Fruit fly (Drosophila melanogaster) whole organism, prepupa: ENCODE measurements around the gene CG44837.

ENCODE experiments used
- CG10631 ChIP-seq: fragments of 200-800 bp; sonication (Bioruptor generic); optimal IDR thresholded peaks from 2 replicates; lab custom pipeline; 2016; ENCODE audit warnings: missing biosample characterization, missing genetic modification characterization
- CG10669 ChIP-seq: fragments of 200-800 bp; sonication (Bioruptor generic); optimal IDR thresholded peaks from 3 replicates; lab custom pipeline; 2018; ENCODE audit warnings: missing biosample characterization, mild to moderate bottlenecking, missing genetic modification characterization, moderate library complexity
- CG11294 ChIP-seq: fragments of 200-800 bp; sonication (Bioruptor generic); IDR thresholded peaks from 2 replicates; pipeline ENCODE4 v1.3.6; 2022; ENCODE audit warnings: missing biosample characterization, missing genetic modification characterization
- CG11902 ChIP-seq: fragments of 200-800 bp; sonication (Bioruptor generic); optimal IDR thresholded peaks from 3 replicates; lab custom pipeline; 2016; ENCODE audit warnings: missing biosample characterization, missing genetic modification characterization
- CG15336 ChIP-seq: fragments of 200-800 bp; sonication (Bioruptor generic); IDR thresholded peaks from 2 replicates; pipeline ENCODE4 v1.3.6; 2022; ENCODE audit warnings: missing biosample characterization, missing genetic modification characterization
- CG1621 ChIP-seq: fragments of 200-800 bp; sonication (Bioruptor generic); optimal IDR thresholded peaks from 3 replicates; lab custom pipeline; 2018; ENCODE audit warnings: missing biosample characterization, mild to moderate bottlenecking, missing genetic modification characterization
- CG3032 ChIP-seq: fragments of 200-800 bp; optimal IDR thresholded peaks from 2 replicates; lab custom pipeline; 2019; ENCODE audit warnings: missing biosample characterization, mild to moderate bottlenecking, missing genetic modification characterization, moderate library complexity
- CG32006 ChIP-seq: fragments of 200-800 bp; sonication (Bioruptor generic); optimal IDR thresholded peaks from 3 replicates; lab custom pipeline; 2017; ENCODE audit warnings: missing biosample characterization, mild to moderate bottlenecking, missing genetic modification characterization
- CG4318 ChIP-seq: fragments of 200-800 bp; sonication (Bioruptor generic); optimal IDR thresholded peaks from 3 replicates; lab custom pipeline; 2017; ENCODE audit warnings: missing biosample characterization, mild to moderate bottlenecking, missing genetic modification characterization
- CG6163 ChIP-seq: fragments of 200-800 bp; sonication (Bioruptor generic); IDR thresholded peaks from 3 replicates; pipeline ENCODE4 v1.3.6; 2022; ENCODE audit warnings: missing biosample characterization, missing genetic modification characterization
- CG6276 ChIP-seq: fragments of 200-800 bp; sonication (Bioruptor generic); optimal IDR thresholded peaks from 2 replicates; lab custom pipeline; 2017; ENCODE audit warnings: missing biosample characterization, mild to moderate bottlenecking, missing genetic modification characterization
- CG6808 ChIP-seq: fragments of 200-800 bp; sonication (Bioruptor generic); optimal IDR thresholded peaks from 3 replicates; lab custom pipeline; 2017; ENCODE audit warnings: missing biosample characterization, missing genetic modification characterization, mild to moderate bottlenecking, moderate library complexity, missing genetic modification reagents
- CG6854 ChIP-seq: fragments of 200-800 bp; sonication (Bioruptor generic); optimal IDR thresholded peaks from 2 replicates; lab custom pipeline; 2017; ENCODE audit warnings: missing biosample characterization, mild to moderate bottlenecking, missing genetic modification characterization
- CG7368 ChIP-seq: fragments of 200-800 bp; sonication (Bioruptor generic); optimal IDR thresholded peaks from 3 replicates; lab custom pipeline; 2016; ENCODE audit warnings: missing biosample characterization, missing genetic modification characterization
- CG8319 ChIP-seq: fragments of 200-800 bp; sonication (Bioruptor generic); optimal IDR thresholded peaks from 3 replicates; lab custom pipeline; 2016; ENCODE audit warnings: missing biosample characterization, missing genetic modification characterization
- CG8632 ChIP-seq: fragments of 200-800 bp; sonication (Bioruptor generic); optimal IDR thresholded peaks from 3 replicates; lab custom pipeline; 2016; ENCODE audit warnings: missing biosample characterization, missing genetic modification characterization
- CG9139 ChIP-seq: fragments of 200-800 bp; sonication (Bioruptor generic); optimal IDR thresholded peaks from 3 replicates; lab custom pipeline; 2017; ENCODE audit warnings: missing biosample characterization, mild to moderate bottlenecking, missing genetic modification characterization
- Eip75B ChIP-seq: fragments of 200-800 bp; sonication (Bioruptor generic); optimal IDR thresholded peaks from 3 replicates; lab custom pipeline; 2016; ENCODE audit warnings: missing biosample characterization, missing genetic modification characterization
- Eip78C ChIP-seq: fragments of 200-800 bp; sonication (Bioruptor generic); peaks from one replicate; lab custom pipeline; 2016; ENCODE audit warnings: missing biosample characterization, missing genetic modification characterization
- Eip93F ChIP-seq: fragments of 200-800 bp; sonication (Bioruptor generic); optimal IDR thresholded peaks from 2 replicates; lab custom pipeline; 2016; ENCODE audit warnings: missing biosample characterization, mild to moderate bottlenecking, missing genetic modification characterization
- Ets21C ChIP-seq: fragments of 200-800 bp; sonication (Bioruptor generic); optimal IDR thresholded peaks from 3 replicates; lab custom pipeline; 2016; ENCODE audit warnings: missing biosample characterization, missing genetic modification characterization
- Ets96B ChIP-seq: fragments of 200-800 bp; optimal IDR thresholded peaks from 2 replicates; lab custom pipeline; 2019; ENCODE audit warnings: missing biosample characterization, mild to moderate bottlenecking, missing genetic modification characterization, moderate library complexity
- Gug ChIP-seq: fragments of 200-800 bp; sonication (Bioruptor generic); IDR thresholded peaks from 2 replicates; pipeline ENCODE4 v1.3.6; 2022; ENCODE audit warnings: missing biosample characterization, missing genetic modification characterization
- Hr38 ChIP-seq: sonication (Bioruptor generic); optimal IDR thresholded peaks from 2 replicates; lab custom pipeline; 2016; ENCODE audit warnings: missing biosample characterization, missing genetic modification characterization
- Hr4 ChIP-seq: fragments of 200-800 bp; sonication (Bioruptor generic); optimal IDR thresholded peaks from 3 replicates; lab custom pipeline; 2016; ENCODE audit warnings: missing biosample characterization, missing genetic modification characterization
- Met ChIP-seq: fragments of 200-800 bp; sonication (Bioruptor generic); optimal IDR thresholded peaks from 3 replicates; lab custom pipeline; 2016; ENCODE audit warnings: missing biosample characterization, missing genetic modification characterization
- OdsH ChIP-seq: fragments of 200-800 bp; sonication (Bioruptor generic); optimal IDR thresholded peaks from 3 replicates; lab custom pipeline; 2016; ENCODE audit warnings: missing biosample characterization, missing genetic modification characterization
- Smox ChIP-seq: fragments of 200-800 bp; sonication (Bioruptor generic); optimal IDR thresholded peaks from 3 replicates; lab custom pipeline; 2016; ENCODE audit warnings: missing biosample characterization, missing genetic modification characterization
- Sox102F ChIP-seq: fragments of 200-800 bp; sonication (Bioruptor generic); optimal IDR thresholded peaks from 2 replicates; lab custom pipeline; 2016; ENCODE audit warnings: missing biosample characterization, mild to moderate bottlenecking, missing genetic modification characterization
- Sox14 ChIP-seq: fragments of 200-800 bp; sonication (Bioruptor generic); optimal IDR thresholded peaks from 3 replicates; lab custom pipeline; 2016; ENCODE audit warnings: missing biosample characterization, missing genetic modification characterization
- Sox15 ChIP-seq: fragments of 200-800 bp; sonication (Bioruptor generic); optimal IDR thresholded peaks from 3 replicates; lab custom pipeline; 2016; ENCODE audit warnings: missing biosample characterization, missing genetic modification characterization
- achi ChIP-seq: fragments of 200-800 bp; sonication (Bioruptor generic); optimal IDR thresholded peaks from 3 replicates; lab custom pipeline; 2016; ENCODE audit warnings: missing biosample characterization, missing genetic modification characterization
- acj6 ChIP-seq: fragments of 200-800 bp; sonication (Bioruptor generic); optimal IDR thresholded peaks from 3 replicates; lab custom pipeline; 2016; ENCODE audit warnings: missing biosample characterization, missing genetic modification characterization
- cyc ChIP-seq: fragments of 200-800 bp; sonication (Bioruptor generic); optimal IDR thresholded peaks from 3 replicates; lab custom pipeline; 2016; ENCODE audit warnings: missing biosample characterization, missing genetic modification characterization
- dsx ChIP-seq: fragments of 200-800 bp; optimal IDR thresholded peaks from 3 replicates; lab custom pipeline; 2019; ENCODE audit warnings: missing biosample characterization, mild to moderate bottlenecking, missing genetic modification characterization, moderate library complexity; ENCODE audit not compliant: poor library complexity, severe bottlenecking
- eg ChIP-seq: fragments of 200-800 bp; sonication (Bioruptor generic); IDR thresholded peaks from 3 replicates; pipeline ENCODE4 v1.3.6; 2022; ENCODE audit warnings: missing biosample characterization, missing genetic modification characterization
- esn ChIP-seq: fragments of 200-800 bp; sonication (Bioruptor generic); optimal IDR thresholded peaks from 2 replicates; lab custom pipeline; 2016; ENCODE audit warnings: missing biosample characterization, mild to moderate bottlenecking, missing genetic modification characterization, moderate library complexity
- fd59A ChIP-seq: fragments of 200-800 bp; sonication (Bioruptor generic); optimal IDR thresholded peaks from 2 replicates; lab custom pipeline; 2017; ENCODE audit warnings: missing biosample characterization, mild to moderate bottlenecking, missing genetic modification characterization, missing genetic modification reagents
- fd85E ChIP-seq: fragments of 200-800 bp; sonication (Bioruptor generic); optimal IDR thresholded peaks from 3 replicates; lab custom pipeline; 2016; ENCODE audit warnings: missing biosample characterization, missing genetic modification characterization
- lz ChIP-seq: fragments of 200-800 bp; sonication (Bioruptor generic); optimal IDR thresholded peaks from 3 replicates; lab custom pipeline; 2016; ENCODE audit warnings: missing biosample characterization, missing genetic modification characterization
- net ChIP-seq: fragments of 200-800 bp; sonication (Bioruptor generic); optimal IDR thresholded peaks from 3 replicates; lab custom pipeline; 2016; ENCODE audit warnings: missing biosample characterization, missing genetic modification characterization
- pdm3 ChIP-seq: fragments of 200-800 bp; sonication (Bioruptor generic); optimal IDR thresholded peaks from 3 replicates; lab custom pipeline; 2016; ENCODE audit warnings: missing biosample characterization, missing genetic modification characterization
- salr ChIP-seq, 2 experiments: fragments of 200-800 bp; sonication (Bioruptor generic); optimal IDR thresholded peaks; 3 replicates each; lab custom pipeline; 2016 to 2018; ENCODE audit warnings: missing biosample characterization in 2 of 2, missing genetic modification characterization in 2 of 2, mild to moderate bottlenecking in 1 of 2
- ss ChIP-seq, 2 experiments: fragments of 200-800 bp; sonication (Bioruptor generic); optimal IDR thresholded peaks; 2 replicates in 1 of 2; 3 replicates in 1 of 2; lab custom pipeline; 2017 to 2018; ENCODE audit warnings: mild to moderate bottlenecking in 2 of 2, missing biosample characterization in 2 of 2, missing genetic modification characterization in 2 of 2, moderate library complexity in 1 of 2
- svp ChIP-seq: fragments of 200-800 bp; sonication (Bioruptor generic); peaks from one replicate; lab custom pipeline; 2016; ENCODE audit warnings: missing biosample characterization, missing genetic modification characterization
- topi ChIP-seq: fragments of 200-800 bp; sonication (Bioruptor generic); optimal IDR thresholded peaks from 3 replicates; lab custom pipeline; 2016; ENCODE audit warnings: missing biosample characterization, missing genetic modification characterization

The CG44837 gene

DNA sequence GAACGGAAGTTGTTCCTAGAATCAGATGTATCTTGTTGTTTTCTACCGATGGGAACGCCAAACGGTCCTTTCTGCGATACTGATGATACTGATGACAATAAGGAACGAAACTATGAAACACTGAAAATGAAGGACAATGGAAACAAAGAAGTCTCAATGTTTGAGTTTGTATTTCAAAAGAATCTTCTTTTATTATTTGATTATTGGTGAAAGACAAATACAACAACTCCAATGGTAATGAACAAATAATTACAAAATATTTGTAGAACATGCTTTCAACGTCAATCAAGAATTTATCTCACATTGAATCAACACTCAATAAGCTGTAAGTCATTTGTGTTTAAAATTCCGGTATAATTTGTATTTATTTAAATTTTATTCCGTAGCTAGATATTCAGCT, 59.9 kb downstream of the CG44837 start, which contains the start of gene Sprn:
Sprn (plus strand) TSS at position 301 of the 400 bp plus-strand sequence.
- TF ChIP-seq pdm3 (GFP tag; lab: Kevin White, UChicago) (no peak), CG7368 (no peak), CG11902 (no peak), CG11294 (GFP tag; lab: Robert Waterston, UW) (no peak), Sox15 (no peak)

DNA sequence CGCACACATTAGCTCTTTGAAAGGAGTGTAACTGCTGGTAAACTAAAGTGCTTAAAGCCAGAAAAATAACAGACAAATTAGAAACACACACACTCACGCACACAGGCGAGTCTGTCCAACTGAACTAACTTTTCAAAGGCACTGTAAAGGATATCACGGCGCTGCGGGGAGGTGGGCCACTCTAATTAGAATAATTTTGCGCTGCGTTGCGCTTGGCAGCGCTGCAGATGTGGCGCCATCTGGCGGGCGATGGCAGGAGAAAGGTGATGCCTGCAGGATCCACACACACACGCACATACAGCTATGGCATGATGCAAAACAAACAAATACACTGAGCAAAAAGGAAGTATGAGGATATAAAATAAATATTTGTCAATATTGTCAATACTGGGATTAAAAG, 62.6 kb downstream of the CG44837 start:
- TF ChIP-seq CG9139 (GFP tag; lab: Kevin White, UChicago), result no peak
- no peak for TF ChIP-seq Gug (GFP tag; lab: Robert Waterston, UW)
- TF ChIP-seq acj6 (GFP tag; lab: Kevin White, UChicago), result no peak
- no peak for TF ChIP-seq CG4318
- no peak for TF ChIP-seq Eip75B (GFP tag; lab: Kevin White, UChicago)
- TF ChIP-seq CG6163, result no peak
- TF ChIP-seq svp (GFP tag; lab: Kevin White, UChicago), result no peak
- no peak for TF ChIP-seq CG15336 (GFP tag; lab: Robert Waterston, UW)
- TF ChIP-seq fd85E, result no peak
- TF ChIP-seq CG6808, result no peak
- TF ChIP-seq salr (GFP tag; optimal IDR thresholded peaks at IDR 0.05; lab: Kevin White, UChicago), result no peak
- TF ChIP-seq dsx (GFP tag; lab: Kevin White, UChicago), result no peak
- no peak for TF ChIP-seq lz (GFP tag; lab: Kevin White, UChicago)
- no peak for TF ChIP-seq Ets96B (tag; lab: Kevin White, UChicago)
- no peak for TF ChIP-seq Met (GFP tag; lab: Kevin White, UChicago)
- TF ChIP-seq, all 60 proteins: peak for 0

DNA sequence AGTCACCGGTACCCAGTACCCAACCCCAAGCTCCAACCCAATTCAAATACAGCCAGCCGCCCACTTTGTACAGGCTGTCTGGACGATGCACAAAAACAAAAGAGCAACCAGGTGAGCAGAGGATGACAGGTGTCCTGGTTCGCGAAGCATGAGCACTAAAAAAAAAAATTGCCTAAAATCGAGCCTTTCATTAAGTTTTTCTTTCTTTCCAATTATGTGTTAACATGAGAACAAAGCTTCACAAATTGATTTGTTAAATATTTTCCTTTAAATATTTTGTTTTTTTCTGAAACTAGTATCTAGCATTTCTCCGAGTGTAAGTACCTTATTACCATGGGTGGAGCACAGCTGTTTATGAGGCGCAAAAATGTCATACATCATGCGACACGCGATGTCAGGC, 63.9 kb downstream of the CG44837 start:
- TF ChIP-seq Eip93F, result no peak
- TF ChIP-seq Sox14, result no peak
- peak in 1 of 2 experiments; percentile 13 for TF ChIP-seq salr (GFP tag; optimal IDR thresholded peaks at IDR 0.05; lab: Kevin White, UChicago)
- no peak for TF ChIP-seq CG1621 (tag; lab: Kevin White, UChicago)
- TF ChIP-seq CG10669 (GFP tag; lab: Kevin White, UChicago), result peak; percentile 35
- no peak for TF ChIP-seq Sox15
- peak; percentile 61 for TF ChIP-seq svp (GFP tag; lab: Kevin White, UChicago)
- TF ChIP-seq Eip75B (GFP tag; lab: Kevin White, UChicago), result no peak
- TF ChIP-seq CG8319, result no peak
- TF ChIP-seq Ets21C, result no peak
- no peak for TF ChIP-seq fd59A (GFP tag; lab: Kevin White, UChicago)
- TF ChIP-seq Ets96B (tag; lab: Kevin White, UChicago), result peak; percentile 24
- peak; percentile 23; the same call in 1 of the 2 replicates for TF ChIP-seq Gug (GFP tag; lab: Robert Waterston, UW)
- TF ChIP-seq CG6808, result no peak
- no peak for TF ChIP-seq CG9139 (GFP tag; lab: Kevin White, UChicago)
- no peak for TF ChIP-seq net (GFP tag; lab: Kevin White, UChicago)
- TF ChIP-seq esn (GFP tag; lab: Kevin White, UChicago), result no peak
- TF ChIP-seq Hr4 (GFP tag; lab: Kevin White, UChicago), result no peak
- TF ChIP-seq Hr38 (GFP tag; lab: Kevin White, UChicago), result no peak
- TF ChIP-seq fd85E, result no peak
- TF ChIP-seq cyc, result peak; percentile 15
- TF ChIP-seq pdm3 (GFP tag; lab: Kevin White, UChicago), result peak; percentile 17
- no peak for TF ChIP-seq dsx (GFP tag; lab: Kevin White, UChicago)
- TF ChIP-seq CG6854, result no peak
- TF ChIP-seq CG3032, result peak; percentile 7
- no peak for TF ChIP-seq CG4318
- TF ChIP-seq acj6 (GFP tag; lab: Kevin White, UChicago), result peak; percentile 1
- TF ChIP-seq CG10631, result no peak
- no peak for TF ChIP-seq CG6276
- TF ChIP-seq achi, result peak; percentile 16
- peak; percentile 12 for TF ChIP-seq OdsH
- 0 out of 3 replicates have a peak, but pooled peaks have one; percentile 32 for TF ChIP-seq eg (GFP tag; lab: Robert Waterston, UW)
- peak in 1 of 2 experiments; percentile 13 for TF ChIP-seq ss (GFP tag; optimal IDR thresholded peaks at IDR 0.05; lab: Kevin White, UChicago)
- peak; percentile 19 for TF ChIP-seq CG7368
- TF ChIP-seq topi (GFP tag; lab: Kevin White, UChicago), result peak; percentile 8
- TF ChIP-seq CG6163, result peak; percentile 56; the same call in 1 of the 3 replicates
- no peak for TF ChIP-seq Met (GFP tag; lab: Kevin White, UChicago)
- peak; percentile 17 for TF ChIP-seq Smox (GFP tag; lab: Kevin White, UChicago)
- no peak for TF ChIP-seq CG8632 (GFP tag; lab: Kevin White, UChicago)
- TF ChIP-seq Eip78C (GFP tag; lab: Kevin White, UChicago), result peak; percentile 78
- TF ChIP-seq Sox102F (GFP tag; lab: Kevin White, UChicago), result no peak
- TF ChIP-seq CG32006 (GFP tag; lab: Kevin White, UChicago), result peak; percentile 17
